Worm (Caenorhabditis elegans): Measurements from ENCODE around the gene panl-3.

Gene panl-3

DNA sequence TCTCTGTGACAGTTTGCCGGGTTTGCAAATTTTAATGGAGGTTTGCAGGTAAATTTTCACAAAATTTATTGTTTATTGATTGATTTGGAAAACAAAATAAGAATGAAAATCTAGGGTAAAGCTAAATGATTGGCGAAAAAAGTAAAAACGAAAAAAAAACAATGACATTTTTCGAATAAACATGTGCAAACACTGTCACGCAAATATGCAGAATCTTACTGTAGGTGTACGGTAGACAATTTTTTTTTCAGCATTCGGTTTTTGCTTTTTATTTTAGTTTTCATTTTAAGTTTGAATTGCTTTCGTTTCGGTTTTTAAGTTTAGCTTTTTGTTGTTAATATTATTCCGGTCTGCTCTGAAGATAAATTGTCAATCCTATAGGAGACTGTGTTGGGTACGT, 962 bp upstream of the panl-3 start:
- TF ChIP-seq ceh-31 (tag; optimal IDR thresholded peaks at IDR 0.05) (no peak), C38D4.7 (GFP tag; optimal IDR thresholded peaks at IDR 0.05) (no peak), madf-2 (tag; optimal IDR thresholded peaks at IDR 0.05) (no peak), ceh-2 (tag; optimal IDR thresholded peaks at IDR 0.05) (no peak), hlh-30 (tag; optimal IDR thresholded peaks at IDR 0.05; ENCODE audit: insufficient read depth) (no peak), pax-1 (tag; optimal IDR thresholded peaks at IDR 0.05) (no peak), Y22D7AL.16 (tag; optimal IDR thresholded peaks at IDR 0.05) (no peak), K02D7.2 (tag; optimal IDR thresholded peaks at IDR 0.05) (no peak), odd-2 (tag; optimal IDR thresholded peaks at IDR 0.05) (no peak), ceh-9 (tag; optimal IDR thresholded peaks at IDR 0.05) (no peak), sdc-2 (tag; optimal IDR thresholded peaks at IDR 0.05) (no peak), elt-2 (tag; optimal IDR thresholded peaks at IDR 0.05) (no peak), tbx-7 (tag; optimal IDR thresholded peaks at IDR 0.05) (no peak), ceh-30 (tag; optimal IDR thresholded peaks at IDR 0.05) (no peak)

- TF ChIP-seq ceh-6 (GFP tag; optimal IDR thresholded peaks at IDR 0.05) (no peak), K02D7.2 (tag; optimal IDR thresholded peaks at IDR 0.05) (no peak), elt-4 (tag; optimal IDR thresholded peaks at IDR 0.05) (no peak), ahr-1 (tag; optimal IDR thresholded peaks at IDR 0.05) (no peak), fax-1 (tag; optimal IDR thresholded peaks at IDR 0.05) (no peak), pax-1 (tag; optimal IDR thresholded peaks at IDR 0.05) (no peak), unc-55 (GFP tag; optimal IDR thresholded peaks at IDR 0.05) (no peak), ref-2 (tag; optimal IDR thresholded peaks at IDR 0.05) (no peak), ceh-45 (GFP tag; IDR thresholded peaks at IDR 0.05) (no peak), ttx-3 (tag; optimal IDR thresholded peaks at IDR 0.05) (no peak), ceh-48 (tag; optimal IDR thresholded peaks at IDR 0.05) (no peak), lin-11 (tag; optimal IDR thresholded peaks at IDR 0.05) (no peak), ceh-31 (tag; optimal IDR thresholded peaks at IDR 0.05) (no peak), ama-1 (optimal IDR thresholded peaks at IDR 0.05) (no peak), ets-4 (tag; optimal IDR thresholded peaks at IDR 0.05) (no peak)
Observed at ce11 chrIII:9822942-9823341, 4.1 kb downstream of the panl-3 start, which contains the start of gene arl-5. Gene arl-5 (plus strand): TSS chrIII:9823242.

ce11 chrIII:9823748-9824147, 4.9 kb downstream of the panl-3 start:
- TF ChIP-seq mec-3 (tag; optimal IDR thresholded peaks at IDR 0.05; ENCODE audit: borderline replicate concordance) (no peak), pax-1 (tag; optimal IDR thresholded peaks at IDR 0.05) (no peak), K09A11.1 (tag; optimal IDR thresholded peaks at IDR 0.05; ENCODE audit: insufficient read depth) (no peak), pat-9 (tag; optimal IDR thresholded peaks at IDR 0.05) (no peak), pha-4 (tag; optimal IDR thresholded peaks at IDR 0.05) (no peak), nhr-11 (tag; optimal IDR thresholded peaks at IDR 0.05) (no peak), ceh-24 (tag; optimal IDR thresholded peaks at IDR 0.05) (no peak), eyg-1 (tag; optimal IDR thresholded peaks at IDR 0.05) (no peak), ttx-3 (tag; optimal IDR thresholded peaks at IDR 0.05) (no peak), fkh-10 (GFP tag; optimal IDR thresholded peaks at IDR 0.05) (no peak), unc-55 (GFP tag; optimal IDR thresholded peaks at IDR 0.05) (no peak), ceh-34 (tag; optimal IDR thresholded peaks at IDR 0.05) (no peak)

- TF ChIP-seq pros-1 (tag; optimal IDR thresholded peaks at IDR 0.05) (no peak), ceh-18 (tag; optimal IDR thresholded peaks at IDR 0.05) (no peak), sox-4 (tag; optimal IDR thresholded peaks at IDR 0.05) (no peak), C38D4.7 (GFP tag; optimal IDR thresholded peaks at IDR 0.05) (no peak), T23F11.4 (GFP tag; optimal IDR thresholded peaks at IDR 0.05) (no peak), dve-1 (tag; optimal IDR thresholded peaks at IDR 0.05) (no peak), pha-4 (tag; optimal IDR thresholded peaks at IDR 0.05) (no peak), hlh-30 (tag; optimal IDR thresholded peaks at IDR 0.05; ENCODE audit: insufficient read depth) (no peak), nhr-11 (tag; optimal IDR thresholded peaks at IDR 0.05) (no peak), C08G9.2 (tag; optimal IDR thresholded peaks at IDR 0.05) (no peak), F13H6.1 (tag; optimal IDR thresholded peaks at IDR 0.05) (no peak), ceh-22 (tag; optimal IDR thresholded peaks at IDR 0.05) (no peak), unc-3 (GFP tag; conservative IDR thresholded peaks at IDR 0.05) (no peak), unc-3 (tag; optimal IDR thresholded peaks at IDR 0.05) (no peak), K09A11.1 (tag; optimal IDR thresholded peaks at IDR 0.05; ENCODE audit: insufficient read depth) (no peak), eyg-1 (tag; optimal IDR thresholded peaks at IDR 0.05) (no peak), sox-2 (GFP tag; IDR thresholded peaks at IDR 0.05) (no peak), ceh-9 (tag; optimal IDR thresholded peaks at IDR 0.05) (no peak), sdc-2 (tag; optimal IDR thresholded peaks at IDR 0.05) (no peak), lin-11 (tag; optimal IDR thresholded peaks at IDR 0.05) (no peak), ama-1 (optimal IDR thresholded peaks at IDR 0.05) (no peak)
Observed at ce11 chrIII:9824330-9824934, 5.6 kb downstream of the panl-3 start, which contains the start of gene lin-52. Gene lin-52 (minus strand): TSS chrIII:9824750.

All from whole organism, late embryonic.